Worm (Caenorhabditis elegans) whole organism, early embryonic: ENCODE results near the gene zmp-5.

Experiments used
- hmbx-1 ChIP-seq: sonication (generic microtip); optimal IDR thresholded peaks from 2 replicates; lab custom pipeline; 2016; ENCODE audit warnings: mild to moderate bottlenecking, missing genetic modification characterization, missing compliant biosample characterization
- tbx-11 ChIP-seq: fragments of 200-800 bp; sonication (Bioruptor generic); IDR thresholded peaks from 2 replicates; pipeline ENCODE4 v1.3.6; 2022; ENCODE audit warnings: missing genetic modification characterization, missing compliant biosample characterization

- TF ChIP-seq tbx-11 (GFP tag; lab: Robert Waterston, UW) (no peak), hmbx-1 (tag; lab: Kevin White, UChicago) (no peak)
Observed at ce11 chrX:12618447-12618846, 28.5 kb upstream of the zmp-5 start.
